Fruit fly (Drosophila melanogaster) whole organism, embryonic: ENCODE results near the gene Utx.

Experiments used
- Bdp1 ChIP-seq: fragments of 200-800 bp; sonication (Bioruptor generic); optimal IDR thresholded peaks from 3 replicates; lab custom pipeline; 2016; ENCODE audit warnings: missing biosample characterization, missing genetic modification characterization
- Bgb ChIP-seq: fragments of 200-800 bp; sonication (Bioruptor generic); IDR thresholded peaks from 2 replicates; pipeline ENCODE4 v1.3.6; 2022; ENCODE audit warnings: missing biosample characterization, missing genetic modification characterization; ENCODE audit not compliant: partially characterized antibody
- CG10979 ChIP-seq: fragments of 200-800 bp; sonication (Bioruptor generic); optimal IDR thresholded peaks from 2 replicates; lab custom pipeline; 2018; ENCODE audit warnings: missing biosample characterization, mild to moderate bottlenecking, missing genetic modification characterization, moderate library complexity
- CG12744 ChIP-seq: fragments of 200-800 bp; sonication (Bioruptor generic); optimal IDR thresholded peaks from 2 replicates; lab custom pipeline; 2016; ENCODE audit warnings: missing biosample characterization, missing genetic modification characterization
- CG1529 ChIP-seq: fragments of 200-800 bp; sonication (Bioruptor generic); optimal IDR thresholded peaks from 3 replicates; lab custom pipeline; 2018; ENCODE audit warnings: missing biosample characterization, missing genetic modification characterization
- CG1647 ChIP-seq: fragments of 200-800 bp; sonication (Bioruptor generic); optimal IDR thresholded peaks from 3 replicates; lab custom pipeline; 2016; ENCODE audit warnings: missing biosample characterization, missing genetic modification characterization
- CG16779 ChIP-seq: fragments of 200-800 bp; sonication (Bioruptor generic); IDR thresholded peaks from 2 replicates; pipeline ENCODE4 v1.3.6; 2022; ENCODE audit warnings: missing biosample characterization, missing genetic modification characterization
- CG16815 ChIP-seq: fragments of 200-800 bp; sonication (Bioruptor generic); optimal IDR thresholded peaks from 3 replicates; lab custom pipeline; 2017; ENCODE audit warnings: missing biosample characterization, mild to moderate bottlenecking, missing genetic modification characterization
- CG18011 ChIP-seq: fragments of 200-800 bp; sonication (Bioruptor generic); optimal IDR thresholded peaks from 2 replicates; lab custom pipeline; 2017; ENCODE audit warnings: missing biosample characterization, missing genetic modification characterization, mild to moderate bottlenecking, moderate library complexity, missing genotype
- CG2202 ChIP-seq: fragments of 200-800 bp; sonication (Bioruptor generic); optimal IDR thresholded peaks from 2 replicates; lab custom pipeline; 2018; ENCODE audit warnings: missing biosample characterization, mild to moderate bottlenecking, missing genetic modification characterization
- CG2678 ChIP-seq: fragments of 200-800 bp; sonication (Bioruptor generic); optimal IDR thresholded peaks from 3 replicates; lab custom pipeline; 2019; ENCODE audit warnings: missing biosample characterization, mild to moderate bottlenecking, missing genetic modification characterization, moderate library complexity
- CG2889 ChIP-seq: fragments of 200-800 bp; sonication (Bioruptor generic); IDR thresholded peaks from 3 replicates; pipeline ENCODE4 v1.3.6; 2022; ENCODE audit warnings: missing biosample characterization, missing genetic modification characterization
- CG3847 ChIP-seq: fragments of 200-800 bp; sonication (Bioruptor generic); IDR thresholded peaks from 2 replicates; pipeline ENCODE4 v1.3.6; 2022; ENCODE audit warnings: missing biosample characterization, missing genetic modification characterization
- CG4707 ChIP-seq: fragments of 200-800 bp; sonication (Bioruptor generic); optimal IDR thresholded peaks from 2 replicates; lab custom pipeline; 2018; ENCODE audit warnings: missing biosample characterization, mild to moderate bottlenecking, missing genetic modification characterization, moderate library complexity
- CG6175 ChIP-seq: fragments of 200-800 bp; sonication (Bioruptor generic); IDR thresholded peaks from 3 replicates; pipeline ENCODE4 v1.3.6; 2022; ENCODE audit warnings: missing biosample characterization, missing genetic modification characterization
- CG7745 ChIP-seq: fragments of 200-800 bp; sonication (Bioruptor generic); optimal IDR thresholded peaks from 2 replicates; lab custom pipeline; 2018; ENCODE audit warnings: missing biosample characterization, mild to moderate bottlenecking, missing genetic modification characterization, moderate library complexity
- CG8089 ChIP-seq: fragments of 200-800 bp; sonication (Bioruptor generic); optimal IDR thresholded peaks from 3 replicates; lab custom pipeline; 2016; ENCODE audit warnings: missing biosample characterization, missing genetic modification characterization
- CG8388 ChIP-seq: fragments of 200-800 bp; sonication (Bioruptor generic); optimal IDR thresholded peaks from 2 replicates; lab custom pipeline; 2019; ENCODE audit warnings: missing biosample characterization, mild to moderate bottlenecking, missing genetic modification characterization, moderate library complexity
- Deaf1 ChIP-seq: fragments of 200-800 bp; optimal IDR thresholded peaks from 3 replicates; lab custom pipeline; 2019; ENCODE audit warnings: missing biosample characterization, mild to moderate bottlenecking, missing genetic modification characterization, moderate library complexity
- Dp ChIP-seq: fragments of 200-800 bp; sonication (Bioruptor generic); optimal IDR thresholded peaks from 2 replicates; lab custom pipeline; 2018; ENCODE audit warnings: missing biosample characterization, mild to moderate bottlenecking, missing genetic modification characterization, moderate library complexity
- Elba2 ChIP-seq: fragments of 200-800 bp; sonication (Bioruptor generic); optimal IDR thresholded peaks from 3 replicates; lab custom pipeline; 2016; ENCODE audit warnings: missing biosample characterization, missing genetic modification characterization
- HLH54F ChIP-seq: fragments of 200-800 bp; sonication (Bioruptor generic); optimal IDR thresholded peaks from 3 replicates; lab custom pipeline; 2016; ENCODE audit warnings: missing biosample characterization, missing genetic modification characterization
- Hey ChIP-seq: fragments of 200-800 bp; sonication (Bioruptor generic); optimal IDR thresholded peaks from 3 replicates; lab custom pipeline; 2018; ENCODE audit warnings: missing biosample characterization, mild to moderate bottlenecking, missing genetic modification characterization
- Hmx ChIP-seq: fragments of 200-800 bp; sonication (Bioruptor generic); optimal IDR thresholded peaks from 2 replicates; lab custom pipeline; 2016; ENCODE audit warnings: missing biosample characterization, missing genetic modification characterization
- MBD-R2 ChIP-seq: fragments of 200-800 bp; sonication (Bioruptor generic); IDR thresholded peaks from 2 replicates; pipeline ENCODE4 v1.3.6; 2022; ENCODE audit warnings: missing biosample characterization, missing genetic modification characterization
- Opbp ChIP-seq: fragments of 200-800 bp; sonication (Bioruptor generic); IDR thresholded peaks from 3 replicates; pipeline ENCODE4 v1.3.6; 2022; ENCODE audit warnings: missing biosample characterization, missing genetic modification characterization; ENCODE audit not compliant: partially characterized antibody
- Six4 ChIP-seq: fragments of 200-800 bp; sonication (Bioruptor generic); optimal IDR thresholded peaks from 2 replicates; lab custom pipeline; 2016; ENCODE audit warnings: missing biosample characterization, missing genetic modification characterization
- Xbp1 ChIP-seq: fragments of 200-800 bp; sonication (Bioruptor generic); optimal IDR thresholded peaks from 3 replicates; lab custom pipeline; 2016; ENCODE audit warnings: missing biosample characterization, mild to moderate bottlenecking, missing genetic modification characterization
- amos ChIP-seq: fragments of 200-800 bp; sonication (Bioruptor generic); IDR thresholded peaks from 2 replicates; pipeline ENCODE4 v1.3.6; 2022; ENCODE audit warnings: missing biosample characterization, missing genetic modification characterization; ENCODE audit not compliant: partially characterized antibody
- aop ChIP-seq: fragments of 200-800 bp; sonication (Bioruptor generic); IDR thresholded peaks from 2 replicates; pipeline ENCODE4 v1.3.6; 2022; ENCODE audit warnings: missing biosample characterization, missing genetic modification characterization
- chm ChIP-seq: fragments of 200-800 bp; sonication (Bioruptor generic); IDR thresholded peaks from 2 replicates; pipeline ENCODE4 v1.3.6; 2022; ENCODE audit warnings: missing biosample characterization, missing genetic modification characterization
- danr ChIP-seq: fragments of 200-800 bp; sonication (Bioruptor generic); IDR thresholded peaks from 2 replicates; pipeline ENCODE4 v1.3.6; 2022; ENCODE audit warnings: missing biosample characterization, missing genetic modification characterization
- dmrt11E ChIP-seq: fragments of 200-800 bp; sonication (Bioruptor generic); optimal IDR thresholded peaks from 3 replicates; lab custom pipeline; 2018; ENCODE audit warnings: missing biosample characterization, mild to moderate bottlenecking, missing genetic modification characterization, moderate library complexity
- emc ChIP-seq: fragments of 200-800 bp; sonication (Bioruptor generic); optimal IDR thresholded peaks from 2 replicates; lab custom pipeline; 2016; ENCODE audit warnings: missing biosample characterization, missing genetic modification characterization
- fd3F ChIP-seq: fragments of 200-800 bp; sonication (Bioruptor generic); optimal IDR thresholded peaks from 2 replicates; lab custom pipeline; 2018; ENCODE audit warnings: missing biosample characterization, mild to moderate bottlenecking, missing genetic modification characterization, moderate library complexity
- gt ChIP-seq: fragments of 200-800 bp; sonication (Bioruptor generic); IDR thresholded peaks from 2 replicates; pipeline ENCODE4 v1.3.6; 2022; ENCODE audit warnings: missing biosample characterization, missing genetic modification characterization
- hth ChIP-seq: fragments of >200 bp; optimal IDR thresholded peaks from 2 replicates; lab custom pipeline; 2017; ENCODE audit warnings: inconsistent platforms
- lbe ChIP-seq: fragments of 200-800 bp; sonication (Bioruptor generic); optimal IDR thresholded peaks from 2 replicates; lab custom pipeline; 2016; ENCODE audit warnings: missing biosample characterization, mild to moderate bottlenecking, missing genetic modification characterization
- maf-S ChIP-seq: fragments of 200-800 bp; sonication (Bioruptor generic); optimal IDR thresholded peaks from 2 replicates; lab custom pipeline; 2016; ENCODE audit warnings: missing biosample characterization, missing genetic modification characterization
- p53 ChIP-seq: fragments of 200-800 bp; sonication (Bioruptor generic); optimal IDR thresholded peaks from 2 replicates; lab custom pipeline; 2016; ENCODE audit warnings: missing biosample characterization, missing genetic modification characterization
- pfk ChIP-seq: fragments of 200-800 bp; sonication (Bioruptor generic); optimal IDR thresholded peaks from 2 replicates; lab custom pipeline; 2018; ENCODE audit warnings: missing biosample characterization, mild to moderate bottlenecking, missing genetic modification characterization, moderate library complexity
- row ChIP-seq: fragments of 200-800 bp; sonication (Bioruptor generic); IDR thresholded peaks from 3 replicates; pipeline ENCODE4 v1.3.6; 2022; ENCODE audit warnings: missing biosample characterization, missing genetic modification characterization
- sima ChIP-seq: fragments of 200-800 bp; sonication (Bioruptor generic); optimal IDR thresholded peaks from 2 replicates; lab custom pipeline; 2016; ENCODE audit warnings: missing biosample characterization, missing genetic modification characterization
- sisA ChIP-seq: fragments of 200-800 bp; sonication (Bioruptor generic); IDR thresholded peaks from 2 replicates; pipeline ENCODE4 v1.3.6; 2022; ENCODE audit warnings: missing biosample characterization, missing genetic modification characterization
- trem ChIP-seq: fragments of 200-800 bp; optimal IDR thresholded peaks from 3 replicates; lab custom pipeline; 2019; ENCODE audit warnings: missing biosample characterization, mild to moderate bottlenecking, missing genetic modification characterization, moderate library complexity
- tx ChIP-seq: fragments of 200-800 bp; sonication (Bioruptor generic); optimal IDR thresholded peaks from 2 replicates; lab custom pipeline; 2016; ENCODE audit warnings: missing biosample characterization, missing genetic modification characterization
- vnd ChIP-seq: fragments of 200-800 bp; sonication (Bioruptor generic); IDR thresholded peaks from 3 replicates; pipeline ENCODE4 v1.3.6; 2022; ENCODE audit warnings: missing biosample characterization, missing genetic modification characterization; ENCODE audit not compliant: partially characterized antibody
- wek ChIP-seq: fragments of 200-800 bp; sonication (Bioruptor generic); optimal IDR thresholded peaks from 3 replicates; lab custom pipeline; 2018; ENCODE audit warnings: missing biosample characterization, mild to moderate bottlenecking, missing genetic modification characterization, moderate library complexity
- wor ChIP-seq: fragments of 200-800 bp; sonication (Bioruptor generic); IDR thresholded peaks from 2 replicates; pipeline ENCODE4 v1.3.6; 2022; ENCODE audit warnings: missing biosample characterization, missing genetic modification characterization
- yki ChIP-seq: fragments of >200 bp; optimal IDR thresholded peaks from 3 replicates; lab custom pipeline; 2018
- zf30C ChIP-seq: fragments of 200-800 bp; sonication (Bioruptor generic); optimal IDR thresholded peaks from 3 replicates; lab custom pipeline; 2018; ENCODE audit warnings: missing biosample characterization, mild to moderate bottlenecking, missing genetic modification characterization

The Utx gene

DNA sequence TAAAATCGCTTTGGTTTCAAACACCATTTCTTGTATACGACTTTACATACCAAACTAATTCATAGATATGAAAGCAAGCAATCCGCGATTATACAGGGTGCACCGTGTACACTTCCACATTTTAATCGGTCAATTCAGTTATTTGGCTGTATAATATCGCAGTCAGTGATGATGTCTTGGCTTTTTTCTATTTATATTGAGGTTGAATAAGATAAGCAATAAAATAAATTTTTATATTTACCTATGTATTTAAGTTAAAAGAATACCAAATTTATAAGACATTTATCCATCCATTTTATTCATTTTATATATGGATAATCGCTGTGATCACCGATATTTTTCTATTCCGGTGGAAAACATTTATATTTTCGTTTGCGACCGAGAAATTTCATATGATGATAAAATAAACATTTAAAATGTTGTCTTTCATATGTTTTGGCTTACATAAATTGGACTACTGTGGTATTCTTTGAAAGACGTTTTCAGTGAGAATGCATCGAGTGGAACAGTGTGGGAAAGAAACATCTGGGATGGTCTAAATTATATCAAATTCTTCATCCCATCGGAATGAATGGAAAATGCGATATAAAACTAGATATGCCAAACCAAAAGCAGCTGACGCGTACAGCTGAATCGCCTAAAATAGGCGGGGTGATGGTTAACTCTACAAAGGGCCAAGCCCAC is 51.7 kb downstream of the Utx start, which contains the start of gene CG5708 (continued):
- TF ChIP-seq chm (GFP tag; lab: Robert Waterston, UW), result no peak
- TF ChIP-seq Deaf1, result no peak
- TF ChIP-seq Dp, result no peak
- TF ChIP-seq wor (GFP tag; lab: Robert Waterston, UW), result no peak
- no peak for TF ChIP-seq CG2678 (tag; lab: Kevin White, UChicago)
- no peak for TF ChIP-seq CG8089 (GFP tag; lab: Kevin White, UChicago)
- no peak for TF ChIP-seq CG7745 (tag; lab: Kevin White, UChicago)
- TF ChIP-seq aop, result no peak
- no peak for TF ChIP-seq tx
- peak; percentile 86 for TF ChIP-seq pfk (GFP tag; lab: Kevin White, UChicago)
- TF ChIP-seq CG4707 (GFP tag; lab: Kevin White, UChicago), result no peak
- TF ChIP-seq Six4 (GFP tag; lab: Kevin White, UChicago), result no peak
- peak; percentile 89 for TF ChIP-seq row (GFP tag; lab: Robert Waterston, UW)
- TF ChIP-seq fd3F, result no peak
- TF ChIP-seq CG6175 (GFP tag; lab: Robert Waterston, UW), result no peak
- TF ChIP-seq zf30C, result no peak
- TF ChIP-seq gt, result no peak
- no peak for TF ChIP-seq maf-S (GFP tag; lab: Kevin White, UChicago)
- no peak for TF ChIP-seq CG8388
- TF ChIP-seq wek (GFP tag; lab: Kevin White, UChicago), result no peak
- TF ChIP-seq sima (GFP tag; lab: Kevin White, UChicago), result no peak
- TF ChIP-seq sisA (GFP tag; lab: Robert Waterston, UW), result no peak
- peak; percentile 68; the same call in 1 of the 2 replicates for TF ChIP-seq amos
- no peak for TF ChIP-seq yki (lab: Kevin White, UChicago)
- no peak for TF ChIP-seq hth (lab: Kevin White, UChicago)
- TF ChIP-seq emc (GFP tag; lab: Kevin White, UChicago), result no peak
- peak; percentile 48 for TF ChIP-seq Xbp1 (GFP tag; lab: Kevin White, UChicago)
- TF ChIP-seq lbe (GFP tag; lab: Kevin White, UChicago), result no peak
- no peak for TF ChIP-seq Hmx (GFP tag; lab: Kevin White, UChicago)
- TF ChIP-seq Bdp1 (GFP tag; lab: Kevin White, UChicago), result no peak
- TF ChIP-seq p53 (GFP tag; lab: Kevin White, UChicago), result no peak
- peak; percentile 52; the same call in 1 of the 2 replicates for TF ChIP-seq Bgb (GFP tag; lab: Robert Waterston, UW)
- TF ChIP-seq CG1647 (GFP tag; lab: Kevin White, UChicago), result no peak
- no peak for TF ChIP-seq Hey (tag; lab: Kevin White, UChicago)
- peak; percentile 75; the same call in 2 of the 3 replicates for TF ChIP-seq Opbp (GFP tag; lab: Robert Waterston, UW)
- TF ChIP-seq CG18011, result no peak
- no peak for TF ChIP-seq CG16815 (GFP tag; lab: Kevin White, UChicago)
- TF ChIP-seq CG2889 (GFP tag; lab: Robert Waterston, UW), result no peak
- no peak for TF ChIP-seq CG16779 (GFP tag; lab: Robert Waterston, UW)
- TF ChIP-seq CG10979 (tag; lab: Kevin White, UChicago), result no peak
- peak; percentile 5 for TF ChIP-seq HLH54F (GFP tag; lab: Kevin White, UChicago)
- TF ChIP-seq Elba2 (GFP tag; lab: Kevin White, UChicago), result no peak
- TF ChIP-seq CG12744 (GFP tag; lab: Kevin White, UChicago), result no peak
- no peak for TF ChIP-seq danr (GFP tag; lab: Robert Waterston, UW)
- no peak for TF ChIP-seq CG1529 (GFP tag; lab: Kevin White, UChicago)
- TF ChIP-seq dmrt11E (tag; lab: Kevin White, UChicago), result no peak
- TF ChIP-seq trem, result no peak
- no peak for TF ChIP-seq vnd
- no peak for TF ChIP-seq CG2202 (tag; lab: Kevin White, UChicago)
- no peak for TF ChIP-seq CG3847 (GFP tag; lab: Robert Waterston, UW)
- TF ChIP-seq MBD-R2 (GFP tag; lab: Robert Waterston, UW), result peak; percentile 58
